Fruit fly (Drosophila melanogaster) whole organism, embryonic: ENCODE measurements around the gene Girdin.

Source experiments
- CG10321 ChIP-seq: fragments of 200-800 bp; sonication (Bioruptor generic); IDR thresholded peaks from 2 replicates; pipeline ENCODE4 v1.3.6; 2022; ENCODE audit warnings: missing biosample characterization, missing genetic modification characterization
- GATAe ChIP-seq: fragments of 200-800 bp; sonication (Bioruptor generic); conservative IDR thresholded peaks from 2 replicates; pipeline ENCODE4 v1.3.6; 2022; ENCODE audit warnings: missing biosample characterization, missing genetic modification characterization
- croc ChIP-seq: fragments of 200-800 bp; sonication (Bioruptor generic); conservative IDR thresholded peaks from 3 replicates; pipeline ENCODE4 v1.3.6; 2022; ENCODE audit warnings: missing biosample characterization, missing genetic modification characterization
- nom ChIP-seq: fragments of 200-800 bp; sonication (Bioruptor generic); optimal IDR thresholded peaks from 2 replicates; lab custom pipeline; 2017; ENCODE audit warnings: missing biosample characterization, missing genetic modification characterization, mild to moderate bottlenecking, moderate library complexity, missing genetic modification reagents
- trem ChIP-seq: fragments of 200-800 bp; optimal IDR thresholded peaks from 3 replicates; lab custom pipeline; 2019; ENCODE audit warnings: missing biosample characterization, mild to moderate bottlenecking, missing genetic modification characterization, moderate library complexity

- TF ChIP-seq nom (GFP tag; lab: Kevin White, UChicago) (no peak), GATAe (GFP tag; lab: Robert Waterston, UW) (no peak), trem (no peak), CG10321 (GFP tag; lab: Robert Waterston, UW) (no peak), croc (no peak)
Measured at dm6 chr3L:3204348-3204747, 25.6 kb downstream of the Girdin start, which contains the start of gene CG33159.
